Worm (Caenorhabditis elegans): ENCODE measurements around the gene such-1.

DNA sequence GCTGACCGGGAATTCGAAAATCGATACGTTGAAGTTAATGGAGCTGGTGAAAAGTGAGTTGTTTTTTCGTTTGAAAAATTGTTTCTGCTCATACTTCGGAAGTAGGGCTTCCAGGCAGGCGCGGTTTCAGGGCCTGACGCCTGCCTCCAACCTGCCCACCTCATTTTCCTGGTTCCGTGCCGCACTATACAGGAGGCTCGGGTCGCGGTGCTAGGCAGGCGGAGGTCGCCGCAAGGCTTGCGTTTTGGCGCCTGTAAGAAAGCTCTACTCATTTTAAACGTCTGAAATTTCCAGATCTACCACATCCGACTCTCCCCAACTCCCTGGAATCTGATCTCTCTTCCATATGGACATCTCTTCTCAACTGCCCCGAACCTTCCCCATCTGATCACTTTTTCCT lies 21.4 kb upstream of the such-1 start:
- TF ChIP-seq flt-1 (GFP tag; IDR thresholded peaks at IDR 0.05), result no peak
- no peak for TF ChIP-seq T22C8.4 (GFP tag; IDR thresholded peaks at IDR 0.05)
